Worm (Caenorhabditis elegans) whole organism, L2 larva: ENCODE data around the gene C33F10.4.

Experiments
- C34F6.9 ChIP-seq: fragments of 150-350 bp; optimal IDR thresholded peaks from 2 replicates; lab custom pipeline; 2014; ENCODE audit warnings: missing biosample characterization, missing genetic modification characterization
- Y55F3AM.14 ChIP-seq: fragments of 200-800 bp; sonication (Bioruptor generic); optimal IDR thresholded peaks from 2 replicates; lab custom pipeline; 2018; ENCODE audit warnings: mild to moderate bottlenecking, missing genetic modification characterization, missing compliant biosample characterization
- ZK546.5 ChIP-seq: sonication (generic microtip); optimal IDR thresholded peaks from 2 replicates; lab custom pipeline; 2017; ENCODE audit warnings: missing biosample characterization, missing genetic modification characterization
- alr-1 ChIP-seq: fragments of 150-350 bp; optimal IDR thresholded peaks from 2 replicates; lab custom pipeline; 2014; ENCODE audit warnings: missing biosample characterization, missing genetic modification characterization
- aly-2 ChIP-seq: fragments of 150-350 bp; optimal IDR thresholded peaks from 2 replicates; lab custom pipeline; 2014; ENCODE audit warnings: missing biosample characterization, missing genetic modification characterization
- ama-1 ChIP-seq: fragments of 150-350 bp; optimal IDR thresholded peaks from 2 replicates; lab custom pipeline; 2018; ENCODE audit warnings: inconsistent platforms
- blmp-1 ChIP-seq: sonication (generic microtip); optimal IDR thresholded peaks from 2 replicates; lab custom pipeline; 2017; ENCODE audit warnings: missing genetic modification characterization, mild to moderate bottlenecking, missing compliant biosample characterization, antibody characterized with exemption, moderate library complexity; ENCODE audit not compliant: insufficient read depth
- ceh-16 ChIP-seq: fragments of 150-350 bp; optimal IDR thresholded peaks from 2 replicates; lab custom pipeline; 2014; ENCODE audit warnings: missing biosample characterization, missing genetic modification characterization
- ceh-82 ChIP-seq: fragments of 150-350 bp; optimal IDR thresholded peaks from 2 replicates; lab custom pipeline; 2014; ENCODE audit warnings: missing biosample characterization, missing genetic modification characterization
- crh-2 ChIP-seq: sonication (generic microtip); optimal IDR thresholded peaks from 2 replicates; lab custom pipeline; 2017; ENCODE audit warnings: missing biosample characterization, missing genetic modification characterization
- elt-1 ChIP-seq: fragments of 150-350 bp; optimal IDR thresholded peaks from 2 replicates; lab custom pipeline; 2014; ENCODE audit warnings: missing biosample characterization, missing genetic modification characterization
- elt-3 ChIP-seq: sonication (generic microtip); optimal IDR thresholded peaks from 2 replicates; lab custom pipeline; 2017; ENCODE audit warnings: missing biosample characterization, missing genetic modification characterization
- fos-1 ChIP-seq: fragments of 150-350 bp; optimal IDR thresholded peaks from 2 replicates; lab custom pipeline; 2014; ENCODE audit warnings: missing biosample characterization, missing genetic modification characterization
- gmeb-1 ChIP-seq: fragments of 150-350 bp; optimal IDR thresholded peaks from 2 replicates; lab custom pipeline; 2014; ENCODE audit warnings: missing biosample characterization, missing genetic modification characterization
- lin-13 ChIP-seq: fragments of 150-350 bp; optimal IDR thresholded peaks from 2 replicates; lab custom pipeline; 2014; ENCODE audit warnings: missing biosample characterization, missing genetic modification reagents, missing genetic modification characterization
- lin-39 ChIP-seq: fragments of 150-350 bp; optimal IDR thresholded peaks from 2 replicates; lab custom pipeline; 2014; ENCODE audit warnings: missing biosample characterization, missing genetic modification reagents, missing genetic modification characterization
- mbf-1 ChIP-seq: sonication (generic microtip); optimal IDR thresholded peaks from 2 replicates; lab custom pipeline; 2017; ENCODE audit warnings: missing biosample characterization, missing genetic modification characterization
- nhr-10 ChIP-seq: sonication (generic microtip); optimal IDR thresholded peaks from 2 replicates; lab custom pipeline; 2017; ENCODE audit warnings: missing biosample characterization, missing genetic modification characterization
- nhr-11 ChIP-seq: fragments of 150-350 bp; optimal IDR thresholded peaks from 2 replicates; lab custom pipeline; 2014; ENCODE audit warnings: missing biosample characterization, missing genetic modification characterization
- nhr-129 ChIP-seq: fragments of 150-350 bp; optimal IDR thresholded peaks from 2 replicates; lab custom pipeline; 2014; ENCODE audit warnings: missing biosample characterization, missing genetic modification characterization
- nhr-21 ChIP-seq: fragments of 150-350 bp; optimal IDR thresholded peaks from 2 replicates; lab custom pipeline; 2014; ENCODE audit warnings: missing biosample characterization, missing genetic modification characterization
- nhr-23 ChIP-seq: fragments of 150-350 bp; optimal IDR thresholded peaks from 2 replicates; lab custom pipeline; 2014; ENCODE audit warnings: missing biosample characterization, missing genetic modification reagents, missing genetic modification characterization
- nhr-237 ChIP-seq: fragments of 150-350 bp; optimal IDR thresholded peaks from 2 replicates; lab custom pipeline; 2014; ENCODE audit warnings: missing biosample characterization, missing genetic modification characterization
- nhr-25 ChIP-seq: fragments of 150-350 bp; sonication (generic microtip); optimal IDR thresholded peaks from 3 replicates; lab custom pipeline; 2014; ENCODE audit warnings: missing biosample characterization, missing genetic modification characterization
- sem-4 ChIP-seq: fragments of 150-350 bp; optimal IDR thresholded peaks from 2 replicates; lab custom pipeline; 2014; ENCODE audit warnings: missing biosample characterization, missing genetic modification reagents, missing genetic modification characterization
- sma-3 ChIP-seq: sonication (generic microtip); optimal IDR thresholded peaks from 2 replicates; lab custom pipeline; 2016; ENCODE audit warnings: missing genetic modification reagents, missing genetic modification characterization, missing compliant biosample characterization
- sma-9 ChIP-seq, 2 experiments: fragments of 150-350 bp in 1 of 2; sonication (generic microtip) in 1 of 2; optimal IDR thresholded peaks; 2 replicates each; lab custom pipeline; 2014 to 2016; ENCODE audit warnings: missing genetic modification characterization in 2 of 2, mild to moderate bottlenecking in 1 of 2, missing biosample characterization in 1 of 2, missing compliant biosample characterization in 1 of 2, missing genetic modification reagents in 1 of 2, moderate library complexity in 1 of 2
- unc-55 ChIP-seq: fragments of 150-350 bp; sonication (generic microtip); optimal IDR thresholded peaks from 3 replicates; lab custom pipeline; 2014; ENCODE audit warnings: missing biosample characterization, missing genetic modification reagents, missing genetic modification characterization
- unc-62 ChIP-seq: fragments of 150-350 bp; optimal IDR thresholded peaks from 2 replicates; lab custom pipeline; 2014; ENCODE audit warnings: missing biosample characterization, missing genetic modification reagents, missing genetic modification characterization
- zag-1 ChIP-seq: fragments of 150-350 bp; optimal IDR thresholded peaks from 2 replicates; lab custom pipeline; 2014; ENCODE audit warnings: missing biosample characterization, missing genetic modification characterization
- ztf-1 ChIP-seq: fragments of 200-800 bp; sonication (Bioruptor generic); conservative IDR thresholded peaks from 2 replicates; pipeline ENCODE4 v1.3.6; 2022; ENCODE audit warnings: missing genetic modification characterization, missing compliant biosample characterization
- ztf-4 ChIP-seq: fragments of 150-350 bp; optimal IDR thresholded peaks from 2 replicates; lab custom pipeline; 2014; ENCODE audit warnings: missing biosample characterization, missing genetic modification characterization

C33F10.4 gene

DNA sequence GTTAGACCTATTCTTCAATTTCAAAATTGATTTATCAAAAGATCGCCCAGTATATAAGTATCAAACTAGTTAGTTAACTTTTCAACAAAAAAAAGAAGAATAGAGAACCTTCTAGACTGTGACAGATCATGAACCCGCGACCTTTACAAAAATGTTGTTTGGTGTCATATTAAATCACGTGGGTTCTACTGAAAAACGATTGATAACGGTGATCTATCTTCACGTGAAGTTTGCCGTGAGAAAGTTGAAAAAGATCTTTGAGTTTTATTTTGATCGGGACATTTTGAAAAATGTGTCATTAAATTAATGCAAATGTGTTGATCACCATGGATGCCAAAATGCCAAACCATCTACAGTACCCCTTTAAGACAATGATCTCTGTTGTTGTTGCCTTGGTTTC, 47.2 kb upstream of the C33F10.4 start (continued):
- TF ChIP-seq unc-62 (GFP tag; lab: Kevin White, UChicago) (no peak), gmeb-1 (no peak), blmp-1 (tag; lab: Kevin White, UChicago) (peak; percentile 21), fos-1 (tag; lab: Kevin White, UChicago) (no peak), nhr-11 (tag; lab: Kevin White, UChicago) (no peak), nhr-10 (tag; lab: Kevin White, UChicago) (no peak)
- TF ChIP-seq, all 48 proteins: peak for 5

DNA sequence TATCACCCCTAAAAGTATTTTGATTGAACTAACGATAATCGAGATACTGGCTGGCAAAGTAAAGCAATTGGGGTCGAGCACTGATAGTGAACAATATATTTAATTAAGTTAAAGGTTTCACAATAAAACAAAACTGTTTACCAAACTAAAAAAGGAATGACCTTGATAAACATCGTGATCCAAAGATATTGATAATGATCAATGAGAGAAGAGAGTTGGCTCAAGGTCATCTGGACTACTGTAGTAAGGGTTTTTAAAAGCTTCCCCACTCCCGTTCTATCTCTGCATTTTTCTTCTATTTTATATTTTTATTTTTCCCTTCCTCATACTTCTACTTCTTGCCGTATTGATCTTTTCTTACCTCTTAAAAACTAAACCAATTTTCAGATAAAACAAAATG, 46.0 kb upstream of the C33F10.4 start, which contains the start of gene F41C3.2:
TSS of gene F41C3.2 (plus strand) at position 388 of the 400 bp plus-strand sequence.
- TF ChIP-seq unc-62 (GFP tag; lab: Kevin White, UChicago) (no peak), ceh-82 (tag; lab: Kevin White, UChicago) (no peak), ama-1 (lab: Kevin White, UChicago) (peak; percentile 41), nhr-21 (tag; lab: Kevin White, UChicago) (peak; percentile 4), nhr-23 (tag; lab: Kevin White, UChicago) (no peak), lin-13 (GFP tag; lab: Kevin White, UChicago) (no peak), nhr-237 (tag; lab: Kevin White, UChicago) (no peak), elt-3 (tag; lab: Kevin White, UChicago) (no peak), nhr-25 (peak; percentile 35), nhr-129 (tag; lab: Kevin White, UChicago) (no peak), sem-4 (tag; lab: Kevin White, UChicago) (no peak), blmp-1 (tag; lab: Kevin White, UChicago) (peak; percentile 33), sma-9 (GFP tag; optimal IDR thresholded peaks at IDR 0.05; lab: Kevin White, UChicago) (peak; percentile 57), sma-9 (tag; optimal IDR thresholded peaks at IDR 0.05; lab: Kevin White, UChicago) (no peak)

DNA sequence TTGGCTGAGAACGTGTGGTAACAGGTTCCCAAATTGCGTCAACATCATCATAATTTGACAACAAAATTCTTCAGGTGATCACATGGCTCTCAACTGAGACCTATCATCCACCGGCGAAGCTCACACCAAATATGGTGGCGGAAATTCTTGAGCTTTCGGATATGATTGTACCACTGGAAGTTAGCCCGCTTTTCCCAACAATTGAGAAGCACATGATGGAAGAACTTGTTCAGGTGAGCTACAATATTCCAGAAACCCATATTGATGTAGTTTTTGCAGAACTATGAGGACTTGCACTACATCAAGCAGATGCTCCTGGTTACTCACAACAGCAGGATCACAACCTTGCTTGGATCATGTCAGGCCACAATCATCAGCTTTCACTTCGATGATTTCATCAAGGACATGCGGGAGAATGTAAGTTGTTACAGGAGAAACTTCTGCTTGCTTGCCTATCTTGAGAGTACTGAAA, 43.3 kb upstream of the C33F10.4 start, which contains the start of gene F41C3.1:
TSS of gene F41C3.1 (plus strand) at position 51 of the 472 bp plus-strand sequence.
- TF ChIP-seq elt-1 (tag; lab: Kevin White, UChicago) (no peak), ama-1 (lab: Kevin White, UChicago) (no peak), ceh-16 (no peak), blmp-1 (tag; lab: Kevin White, UChicago) (no peak), fos-1 (tag; lab: Kevin White, UChicago) (no peak), ceh-82 (tag; lab: Kevin White, UChicago) (no peak)

DNA sequence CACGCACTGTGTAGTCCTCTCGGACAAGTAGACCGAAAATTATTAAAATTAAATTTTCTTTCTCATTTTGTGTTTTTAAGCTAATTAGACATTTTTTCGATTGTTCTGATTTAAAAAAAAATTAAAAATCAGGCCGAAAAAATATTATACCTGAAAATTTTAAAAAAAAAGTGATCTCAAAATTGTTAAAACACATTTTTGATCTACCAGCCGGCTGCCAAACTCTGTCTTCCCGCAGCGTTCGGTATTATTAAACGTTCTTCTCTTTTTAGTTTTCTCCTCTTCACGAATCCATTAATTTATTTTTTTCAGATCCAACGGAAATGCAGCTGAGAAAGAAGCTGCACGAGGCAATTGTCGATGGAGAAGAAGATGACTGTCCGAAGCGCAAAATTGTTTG, 42.4 kb upstream of the C33F10.4 start, which contains the start of gene C27D9.1:
TSS of gene C27D9.1 (plus strand) at position 281 of the 400 bp plus-strand sequence.
- TF ChIP-seq unc-55 (GFP tag; lab: Kevin White, UChicago) (no peak), mbf-1 (no peak)

DNA sequence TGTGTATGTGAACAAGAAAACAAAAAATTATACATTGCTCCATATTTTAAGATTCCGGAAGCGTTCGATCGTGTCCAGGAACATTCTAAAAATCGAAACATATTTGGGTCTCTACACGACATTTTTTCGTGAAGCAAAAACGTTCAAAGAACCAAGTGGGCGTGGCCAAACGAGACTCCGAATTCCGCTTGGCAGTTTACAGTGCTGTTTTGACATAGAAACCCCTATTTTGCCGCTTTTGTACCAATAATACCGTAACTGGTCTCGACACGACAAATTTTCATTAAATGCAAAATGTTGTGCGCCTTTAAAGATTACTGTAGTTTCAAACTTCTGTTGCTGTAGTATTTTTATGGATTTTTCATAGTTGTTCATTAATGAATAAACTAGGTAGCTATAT, 39.9 kb upstream of the C33F10.4 start:
- no peak for TF ChIP-seq aly-2
- TF ChIP-seq, all 48 proteins: peak for 0

DNA sequence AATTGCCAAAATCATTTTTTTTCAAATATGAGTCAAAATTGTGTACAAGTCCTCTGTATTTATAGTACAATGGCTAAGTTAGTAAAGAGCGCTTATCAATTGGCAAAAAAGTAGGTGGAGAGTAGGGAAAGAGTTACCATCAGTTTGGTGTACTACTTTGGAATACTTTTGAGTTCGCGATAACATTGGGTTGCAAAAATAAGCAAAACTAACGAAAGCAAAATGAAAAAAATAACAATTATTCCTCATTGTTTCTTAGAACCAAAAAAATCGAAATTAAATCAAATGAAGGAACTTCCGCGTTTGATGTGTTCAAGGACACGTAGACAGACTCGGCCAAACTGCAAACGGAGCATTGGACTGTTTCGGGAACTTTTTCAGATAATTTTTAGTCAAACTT, 38.8 kb upstream of the C33F10.4 start, which contains the start of gene C27D9.2:
TSS of gene C27D9.2 (minus strand) at position 101 of the 400 bp plus-strand sequence.
- TF ChIP-seq mbf-1 (no peak), C34F6.9 (no peak), sma-3 (GFP tag; lab: Kevin White, UChicago) (no peak), ceh-16 (no peak), Y55F3AM.14 (GFP tag; lab: Kevin White, UChicago) (no peak), nhr-21 (tag; lab: Kevin White, UChicago) (no peak)

DNA sequence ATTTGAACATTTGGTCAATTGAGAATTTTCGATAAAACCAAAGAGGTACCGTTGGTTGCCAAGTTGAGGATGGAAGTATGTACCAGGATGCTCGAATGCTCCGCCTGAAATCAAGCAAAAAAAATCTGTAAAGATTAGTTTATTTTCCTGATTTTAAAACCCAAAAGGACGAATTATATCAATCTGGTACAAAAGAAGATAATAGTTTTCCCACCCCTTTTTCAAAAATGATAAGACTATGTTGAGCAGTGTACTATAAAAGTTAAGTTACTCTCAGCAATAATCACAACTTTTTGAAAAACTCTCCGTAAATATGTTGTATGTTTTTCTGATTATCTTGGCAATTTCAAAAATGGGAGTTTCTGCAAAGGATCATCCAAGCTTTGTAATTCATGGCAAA, 37.1 kb upstream of the C33F10.4 start, which contains the start of gene F26G1.3:
TSS of gene F26G1.3 (plus strand) at position 301 of the 400 bp plus-strand sequence.
- TF ChIP-seq fos-1 (tag; lab: Kevin White, UChicago) (no peak), nhr-25 (no peak), zag-1 (tag; lab: Kevin White, UChicago) (no peak), nhr-11 (tag; lab: Kevin White, UChicago) (no peak), ama-1 (lab: Kevin White, UChicago) (no peak), crh-2 (no peak), ztf-1 (GFP tag; lab: Robert Waterston, UW) (no peak), alr-1 (tag; lab: Kevin White, UChicago) (no peak), mbf-1 (no peak), gmeb-1 (no peak), ZK546.5 (tag; lab: Kevin White, UChicago) (no peak), ztf-4 (no peak), lin-39 (tag; lab: Kevin White, UChicago) (no peak)
